Worm (Caenorhabditis elegans) whole organism, L1 larva: ENCODE data around the gene T18D3.6.

Experiments used
- C16A3.4 ChIP-seq: fragments of 150-350 bp; optimal IDR thresholded peaks from 2 replicates; lab custom pipeline; 2014; ENCODE audit warnings: missing biosample characterization, missing genetic modification characterization
- C34B4.2 ChIP-seq: sonication (generic microtip); optimal IDR thresholded peaks from 2 replicates; lab custom pipeline; 2017; ENCODE audit warnings: mild to moderate bottlenecking, missing genetic modification characterization, missing compliant biosample characterization
- F16B12.6 ChIP-seq: fragments of 150-350 bp; optimal IDR thresholded peaks from 2 replicates; lab custom pipeline; 2014; ENCODE audit warnings: missing biosample characterization, missing genetic modification characterization
- aha-1 ChIP-seq: fragments of 150-350 bp; optimal IDR thresholded peaks from 2 replicates; lab custom pipeline; 2014; ENCODE audit warnings: missing biosample characterization, missing genetic modification characterization
- alr-1 ChIP-seq: fragments of 200-800 bp; sonication (Bioruptor generic); optimal IDR thresholded peaks from 2 replicates; lab custom pipeline; 2018; ENCODE audit warnings: borderline replicate concordance, mild to moderate bottlenecking, missing genetic modification characterization, missing compliant biosample characterization
- aly-2 ChIP-seq: fragments of 150-350 bp; optimal IDR thresholded peaks from 2 replicates; lab custom pipeline; 2014; ENCODE audit warnings: missing biosample characterization, missing genetic modification characterization
- ceh-63 ChIP-seq: fragments of 200-800 bp; sonication (Bioruptor generic); optimal IDR thresholded peaks from 2 replicates; lab custom pipeline; 2018; ENCODE audit warnings: mild to moderate bottlenecking, missing genetic modification characterization, missing compliant biosample characterization
- ceh-8 ChIP-seq: fragments of 200-800 bp; sonication (Bioruptor generic); optimal IDR thresholded peaks from 2 replicates; lab custom pipeline; 2018; ENCODE audit warnings: mild to moderate bottlenecking, missing genetic modification characterization, moderate library complexity, missing compliant biosample characterization
- ceh-82 ChIP-seq, 3 experiments: fragments of 150-350 bp in 1 of 3; sonication (generic microtip) in 2 of 3; optimal IDR thresholded peaks; 2 replicates each; lab custom pipeline; 2014 to 2017; ENCODE audit warnings: missing biosample characterization in 3 of 3, missing genetic modification characterization in 3 of 3
- ceh-88 ChIP-seq: fragments of 200-800 bp; sonication (Bioruptor generic); IDR thresholded peaks from 2 replicates; pipeline ENCODE4 v1.3.6; 2022; ENCODE audit warnings: missing genetic modification characterization, missing compliant biosample characterization
- ceh-90 ChIP-seq: sonication (generic microtip); optimal IDR thresholded peaks from 2 replicates; lab custom pipeline; 2016; ENCODE audit warnings: missing genetic modification characterization, missing compliant biosample characterization
- ces-1 ChIP-seq: fragments of 150-350 bp; optimal IDR thresholded peaks from 2 replicates; lab custom pipeline; 2014; ENCODE audit warnings: missing biosample characterization, missing genetic modification reagents, missing genetic modification characterization
- dpl-1 ChIP-seq, 3 experiments: fragments of 150-350 bp in 2 of 3; sonication (generic microtip) in 1 of 3; optimal IDR thresholded peaks; 2 replicates each; lab custom pipeline; 2014 to 2017; ENCODE audit warnings: missing biosample characterization in 3 of 3, missing genetic modification characterization in 3 of 3, missing genetic modification reagents in 3 of 3
- egl-13 ChIP-seq: sonication (generic microtip); optimal IDR thresholded peaks from 2 replicates; lab custom pipeline; 2016; ENCODE audit warnings: missing genotype, missing genetic modification reagents, missing genetic modification characterization, missing compliant biosample characterization
- elt-3 ChIP-seq, 6 experiments: fragments of 150-350 bp in 1 of 6; sonication (generic microtip); optimal IDR thresholded peaks; 2 replicates each; lab custom pipeline; 2017 to 2018; ENCODE audit warnings: missing biosample characterization in 6 of 6, missing genetic modification characterization in 6 of 6, inconsistent platforms in 1 of 6
- ets-5 ChIP-seq: fragments of 200-800 bp; sonication (Bioruptor generic); IDR thresholded peaks from 2 replicates; pipeline ENCODE4 v1.3.6; 2022; ENCODE audit warnings: missing genetic modification characterization, missing compliant biosample characterization
- fkh-8 ChIP-seq: sonication (generic microtip); optimal IDR thresholded peaks from 2 replicates; lab custom pipeline; 2016; ENCODE audit warnings: mild to moderate bottlenecking, missing genetic modification characterization, missing compliant biosample characterization
- fos-1 ChIP-seq: fragments of 150-350 bp; optimal IDR thresholded peaks from 2 replicates; lab custom pipeline; 2014; ENCODE audit warnings: missing biosample characterization, missing genetic modification characterization
- grh-1 ChIP-seq: fragments of 200-800 bp; sonication (Bioruptor generic); IDR thresholded peaks from 2 replicates; pipeline ENCODE4 v1.3.6; 2022; ENCODE audit warnings: missing genetic modification reagents, missing genetic modification characterization, missing compliant biosample characterization
- hlh-17 ChIP-seq: fragments of 200-800 bp; sonication (Bioruptor generic); optimal IDR thresholded peaks from 2 replicates; lab custom pipeline; 2018; ENCODE audit warnings: missing genetic modification characterization, mild to moderate bottlenecking, missing compliant biosample characterization, moderate library complexity, borderline replicate concordance
- hlh-4 ChIP-seq: sonication (generic microtip); optimal IDR thresholded peaks from 2 replicates; lab custom pipeline; 2016; ENCODE audit warnings: mild to moderate bottlenecking, missing genetic modification characterization, missing compliant biosample characterization
- hpl-2 ChIP-seq: fragments of 150-350 bp; optimal IDR thresholded peaks from 2 replicates; lab custom pipeline; 2014; ENCODE audit warnings: missing biosample characterization, missing genetic modification reagents, missing genetic modification characterization
- irx-1 ChIP-seq: sonication (generic microtip); optimal IDR thresholded peaks from 2 replicates; lab custom pipeline; 2016; ENCODE audit warnings: missing genetic modification characterization, missing compliant biosample characterization
- isw-1 ChIP-seq: fragments of 200-800 bp; sonication (Bioruptor generic); IDR thresholded peaks from 2 replicates; pipeline ENCODE4 v1.3.6; 2022; ENCODE audit warnings: missing genetic modification characterization, missing compliant biosample characterization
- lin-13 ChIP-seq: fragments of 150-350 bp; optimal IDR thresholded peaks from 2 replicates; lab custom pipeline; 2014; ENCODE audit warnings: missing biosample characterization, missing genetic modification reagents, missing genetic modification characterization
- lin-39 ChIP-seq: fragments of 150-350 bp; optimal IDR thresholded peaks from 2 replicates; lab custom pipeline; 2014; ENCODE audit warnings: missing biosample characterization, missing genetic modification reagents, missing genetic modification characterization
- mdl-1 ChIP-seq, 2 experiments: fragments of 150-350 bp; optimal IDR thresholded peaks; 2 replicates each; lab custom pipeline; 2014 to 2017; ENCODE audit warnings: missing biosample characterization in 2 of 2, missing genetic modification characterization in 2 of 2, inconsistent platforms in 1 of 2
- mep-1 ChIP-seq: fragments of 150-350 bp; optimal IDR thresholded peaks from 2 replicates; lab custom pipeline; 2014; ENCODE audit warnings: missing biosample characterization, missing genetic modification characterization
- nhr-11 ChIP-seq: fragments of 150-350 bp; optimal IDR thresholded peaks from 2 replicates; lab custom pipeline; 2014; ENCODE audit warnings: missing biosample characterization, missing genetic modification characterization
- nhr-20 ChIP-seq: sonication (generic microtip); optimal IDR thresholded peaks from 2 replicates; lab custom pipeline; 2016; ENCODE audit warnings: mild to moderate bottlenecking, missing genetic modification characterization, missing compliant biosample characterization
- nhr-237 ChIP-seq: fragments of 150-350 bp; optimal IDR thresholded peaks from 2 replicates; lab custom pipeline; 2014; ENCODE audit warnings: missing biosample characterization, missing genetic modification characterization
- nhr-71 ChIP-seq: sonication (generic microtip); optimal IDR thresholded peaks from 2 replicates; lab custom pipeline; 2016; ENCODE audit warnings: mild to moderate bottlenecking, missing genetic modification characterization, moderate library complexity, missing compliant biosample characterization
- nhr-77 ChIP-seq: fragments of 150-350 bp; optimal IDR thresholded peaks from 2 replicates; lab custom pipeline; 2014; ENCODE audit warnings: missing biosample characterization, missing genetic modification characterization
- nhr-84 ChIP-seq: sonication (generic microtip); optimal IDR thresholded peaks from 2 replicates; lab custom pipeline; 2017; ENCODE audit warnings: missing biosample characterization, missing genetic modification characterization
- nhr-85 ChIP-seq: sonication (generic microtip); peaks from one replicate; lab custom pipeline; 2016; ENCODE audit warnings: missing genetic modification characterization, inconsistent platforms, missing compliant biosample characterization
- nhr-90 ChIP-seq: sonication (generic microtip); optimal IDR thresholded peaks from 2 replicates; lab custom pipeline; 2016; ENCODE audit warnings: mild to moderate bottlenecking, missing genetic modification characterization, missing compliant biosample characterization; ENCODE audit not compliant: poor library complexity
- pqm-1 ChIP-seq: sonication (generic microtip); optimal IDR thresholded peaks from 3 replicates; lab custom pipeline; 2017; ENCODE audit warnings: missing biosample characterization, missing genetic modification characterization
- rnt-1 ChIP-seq: sonication (generic microtip); optimal IDR thresholded peaks from 2 replicates; lab custom pipeline; 2016; ENCODE audit warnings: mild to moderate bottlenecking, missing genetic modification characterization, moderate library complexity, missing compliant biosample characterization
- skn-1 ChIP-seq: fragments of 150-350 bp; optimal IDR thresholded peaks from 2 replicates; lab custom pipeline; 2014; ENCODE audit warnings: missing biosample characterization, missing genetic modification characterization
- snu-23 ChIP-seq: sonication (generic microtip); optimal IDR thresholded peaks from 2 replicates; lab custom pipeline; 2016; ENCODE audit warnings: missing genetic modification characterization, missing compliant biosample characterization
- sptf-1 ChIP-seq: fragments of 150-350 bp; optimal IDR thresholded peaks from 2 replicates; lab custom pipeline; 2014; ENCODE audit warnings: missing biosample characterization, missing genetic modification characterization
- sup-37 ChIP-seq: fragments of 200-800 bp; sonication (Bioruptor generic); optimal IDR thresholded peaks from 2 replicates; lab custom pipeline; 2018; ENCODE audit warnings: mild to moderate bottlenecking, missing genetic modification characterization, missing compliant biosample characterization
- tbx-2 ChIP-seq: sonication (generic microtip); optimal IDR thresholded peaks from 2 replicates; lab custom pipeline; 2016; ENCODE audit warnings: missing genetic modification characterization, missing compliant biosample characterization
- unc-130 ChIP-seq: fragments of 150-350 bp; optimal IDR thresholded peaks from 2 replicates; lab custom pipeline; 2017; ENCODE audit warnings: missing biosample characterization, missing genetic modification characterization, inconsistent platforms
- unc-30 ChIP-seq: sonication (generic microtip); optimal IDR thresholded peaks from 2 replicates; lab custom pipeline; 2017; ENCODE audit warnings: missing biosample characterization, missing genetic modification characterization
- unc-62 ChIP-seq: fragments of 150-350 bp; optimal IDR thresholded peaks from 2 replicates; lab custom pipeline; 2014; ENCODE audit warnings: missing biosample characterization, missing genetic modification reagents, missing genetic modification characterization
- unc-98 ChIP-seq: fragments of 200-800 bp; sonication (Bioruptor generic); IDR thresholded peaks from 2 replicates; pipeline ENCODE4 v1.3.6; 2022; ENCODE audit warnings: missing genetic modification characterization, missing compliant biosample characterization
- xbp-1 ChIP-seq: sonication (generic microtip); optimal IDR thresholded peaks from 2 replicates; lab custom pipeline; 2016; ENCODE audit warnings: missing genetic modification characterization, missing compliant biosample characterization
- zag-1 ChIP-seq: fragments of 150-350 bp; optimal IDR thresholded peaks from 2 replicates; lab custom pipeline; 2014; ENCODE audit warnings: missing biosample characterization, missing genetic modification characterization
- zip-4 ChIP-seq: fragments of 200-800 bp; sonication (Bioruptor generic); optimal IDR thresholded peaks from 2 replicates; lab custom pipeline; 2018; ENCODE audit warnings: mild to moderate bottlenecking, missing genetic modification characterization, moderate library complexity, missing compliant biosample characterization
- ztf-4 ChIP-seq: fragments of 150-350 bp; optimal IDR thresholded peaks from 2 replicates; lab custom pipeline; 2014; ENCODE audit warnings: missing biosample characterization, missing genetic modification characterization

The T18D3.6 gene

DNA sequence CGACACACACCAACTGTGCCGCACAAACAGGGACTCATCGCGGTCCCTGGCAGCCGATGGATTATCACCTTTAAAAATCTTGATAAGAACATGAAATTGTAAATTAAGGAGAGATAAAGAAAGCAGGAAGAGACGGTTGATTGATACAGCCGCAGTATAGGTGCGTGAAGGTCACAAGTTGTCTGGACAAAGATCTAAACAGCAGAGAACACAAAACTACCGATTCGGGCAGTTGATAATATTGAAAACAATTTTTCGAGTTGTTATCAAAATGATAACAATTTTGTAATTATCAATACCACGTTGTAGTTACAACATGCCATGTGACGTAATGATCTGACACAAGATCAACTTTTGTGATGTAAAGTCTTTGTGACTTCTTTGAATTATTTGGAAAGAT is 51.1 kb downstream of the T18D3.6 start (continued):
- no peak for TF ChIP-seq zip-4
- TF ChIP-seq mdl-1 (tag; optimal IDR thresholded peaks at IDR 0.05; lab: Kevin White, UChicago): peak in 1 of 2 experiments; percentile 80
- TF ChIP-seq xbp-1 (tag; lab: Kevin White, UChicago): peak; percentile 29
- TF ChIP-seq alr-1 (tag; lab: Kevin White, UChicago): no peak
- TF ChIP-seq lin-39 (tag; lab: Kevin White, UChicago): no peak
- no peak for TF ChIP-seq F16B12.6
- TF ChIP-seq nhr-237 (tag; lab: Kevin White, UChicago): no peak
- no peak for TF ChIP-seq isw-1 (GFP tag; lab: Robert Waterston, UW)
- TF ChIP-seq nhr-77 (tag; lab: Kevin White, UChicago): peak; percentile 36
- peak; percentile 99 for TF ChIP-seq nhr-20 (tag; lab: Kevin White, UChicago)
- peak; percentile 65 for TF ChIP-seq grh-1 (GFP tag; lab: Robert Waterston, UW)
- TF ChIP-seq fos-1 (tag; lab: Kevin White, UChicago): no peak
- TF ChIP-seq sup-37: no peak
- no peak for TF ChIP-seq ceh-63 (GFP tag; lab: Kevin White, UChicago)
- TF ChIP-seq nhr-71: peak; percentile 95
- peak; percentile 18 for TF ChIP-seq irx-1 (tag; lab: Kevin White, UChicago)
- peak; percentile 93 for TF ChIP-seq nhr-90 (tag; lab: Kevin White, UChicago)
- TF ChIP-seq zag-1: no peak
- peak; percentile 55 for TF ChIP-seq ceh-88 (GFP tag; lab: Robert Waterston, UW)
- TF ChIP-seq ceh-8 (GFP tag; lab: Kevin White, UChicago): no peak
- peak; percentile 25 for TF ChIP-seq ztf-4
- no peak for TF ChIP-seq ces-1
- no peak for TF ChIP-seq fkh-8 (tag; lab: Kevin White, UChicago)
- TF ChIP-seq egl-13 (tag; lab: Kevin White, UChicago): no peak
- TF ChIP-seq elt-3 (tag; optimal IDR thresholded peaks at IDR 0.05; lab: Kevin White, UChicago): peak; percentile 81 to 100 (median 96)
- TF ChIP-seq C34B4.2 (tag; lab: Kevin White, UChicago): no peak
- TF ChIP-seq unc-62: no peak
- no peak for TF ChIP-seq nhr-84 (tag; lab: Kevin White, UChicago)
- no peak for TF ChIP-seq hlh-4 (tag; lab: Kevin White, UChicago)
- TF ChIP-seq ceh-82 (tag; optimal IDR thresholded peaks at IDR 0.05; lab: Kevin White, UChicago): no peak
- no peak for TF ChIP-seq unc-30 (tag; lab: Kevin White, UChicago)
- TF ChIP-seq hpl-2: no peak
- peak; percentile 84 for TF ChIP-seq tbx-2
- TF ChIP-seq unc-130 (tag; lab: Kevin White, UChicago): peak; percentile 30
- TF ChIP-seq aha-1 (tag; lab: Kevin White, UChicago): no peak
- peak; percentile 28 for TF ChIP-seq rnt-1 (tag; lab: Kevin White, UChicago)
- TF ChIP-seq mep-1: peak; percentile 12
- TF ChIP-seq nhr-85 (tag; lab: Kevin White, UChicago): peak; percentile 99
- TF ChIP-seq lin-13 (GFP tag; lab: Kevin White, UChicago): peak; percentile 7
- no peak for TF ChIP-seq unc-98 (GFP tag; lab: Robert Waterston, UW)
- TF ChIP-seq snu-23: peak; percentile 81
- no peak for TF ChIP-seq ceh-90 (tag; lab: Kevin White, UChicago)
- no peak for TF ChIP-seq hlh-17 (GFP tag; lab: Kevin White, UChicago)
- no peak for TF ChIP-seq sptf-1 (tag; lab: Kevin White, UChicago)
- TF ChIP-seq nhr-11: no peak
- peak; percentile 50 for TF ChIP-seq C16A3.4 (tag; lab: Kevin White, UChicago)
- no peak for TF ChIP-seq aly-2
- TF ChIP-seq ets-5 (GFP tag; lab: Robert Waterston, UW): no peak
- peak in 2 of 3 experiments; percentile 14 to 39 for TF ChIP-seq dpl-1 (GFP tag; optimal IDR thresholded peaks at IDR 0.05; lab: Kevin White, UChicago)
- TF ChIP-seq skn-1 (tag; lab: Kevin White, UChicago): no peak
- no peak for TF ChIP-seq pqm-1 (tag; lab: Kevin White, UChicago)
